Worm (Caenorhabditis elegans) whole organism, young adult: ENCODE measurements around the gene thn-6.
A peak's percentile ranks its signal among the peaks of the same experiment; 100 is the strongest.

Source experiments
- D2030.7 ChIP-seq: fragments of 200-800 bp; sonication (Bioruptor generic); IDR thresholded peaks from 2 replicates; pipeline ENCODE4 v1.3.6; 2022; ENCODE audit warnings: missing genetic modification reagents, missing genetic modification characterization, missing compliant biosample characterization
- F10E7.11 ChIP-seq: sonication (generic microtip); optimal IDR thresholded peaks from 2 replicates; lab custom pipeline; 2017; ENCODE audit warnings: mild to moderate bottlenecking, missing genetic modification characterization, moderate library complexity, missing compliant biosample characterization
- F33H1.4 ChIP-seq: fragments of 200-800 bp; sonication (Bioruptor generic); IDR thresholded peaks from 2 replicates; pipeline ENCODE4 v1.3.6; 2022; ENCODE audit warnings: missing genetic modification reagents, missing genetic modification characterization, missing compliant biosample characterization
- F57A8.1 ChIP-seq: fragments of 200-800 bp; sonication (Bioruptor generic); optimal IDR thresholded peaks from 2 replicates; lab custom pipeline; 2018; ENCODE audit warnings: mild to moderate bottlenecking, missing genetic modification characterization, moderate library complexity, missing compliant biosample characterization
- T26A5.8 ChIP-seq: sonication (generic microtip); optimal IDR thresholded peaks from 2 replicates; lab custom pipeline; 2016; ENCODE audit warnings: missing genetic modification characterization, missing compliant biosample characterization
- Y95B8A.8 ChIP-seq: fragments of 200-800 bp; sonication (Bioruptor generic); IDR thresholded peaks from 2 replicates; pipeline ENCODE4 v1.3.6; 2022; ENCODE audit warnings: missing genetic modification reagents, missing genetic modification characterization, missing compliant biosample characterization
- ama-1 ChIP-seq, 3 experiments: fragments of 150-350 bp in 1 of 3; sonication (generic microtip) in 2 of 3; optimal IDR thresholded peaks; 2 replicates each; lab custom pipeline; 2014 to 2018; ENCODE audit warnings: missing biosample characterization in 2 of 3, missing genetic modification characterization in 2 of 3, missing genetic modification reagents in 2 of 3
- aptf-3 ChIP-seq: fragments of 200-800 bp; sonication (Bioruptor generic); IDR thresholded peaks from 2 replicates; pipeline ENCODE4 v1.3.6; 2022; ENCODE audit warnings: missing genetic modification characterization, missing compliant biosample characterization
- atf-7 ChIP-seq: sonication (generic microtip); optimal IDR thresholded peaks from 2 replicates; lab custom pipeline; 2017; ENCODE audit warnings: mild to moderate bottlenecking, missing genetic modification characterization, missing compliant biosample characterization
- attf-5 ChIP-seq: fragments of 200-800 bp; sonication (Bioruptor generic); optimal IDR thresholded peaks from 2 replicates; lab custom pipeline; 2018; ENCODE audit warnings: mild to moderate bottlenecking, missing genetic modification characterization, missing compliant biosample characterization
- cebp-2 ChIP-seq: fragments of 200-800 bp; sonication (Bioruptor generic); IDR thresholded peaks from 2 replicates; pipeline ENCODE4 v1.3.6; 2022; ENCODE audit warnings: missing genetic modification characterization, missing compliant biosample characterization
- ceh-91 ChIP-seq: fragments of 200-800 bp; sonication (Bioruptor generic); IDR thresholded peaks from 2 replicates; pipeline ENCODE4 v1.3.6; 2022; ENCODE audit warnings: missing genetic modification reagents, missing genetic modification characterization, missing compliant biosample characterization
- efl-1 ChIP-seq: fragments of 150-350 bp; optimal IDR thresholded peaks from 2 replicates; lab custom pipeline; 2014; ENCODE audit warnings: missing biosample characterization, missing genetic modification reagents, missing genetic modification characterization
- him-1 ChIP-seq: sonication (generic microtip); optimal IDR thresholded peaks from 2 replicates; lab custom pipeline; 2016; ENCODE audit warnings: missing genotype, missing genetic modification reagents, missing genetic modification characterization, missing compliant biosample characterization
- hlh-26 ChIP-seq: fragments of 200-800 bp; sonication (Bioruptor generic); conservative IDR thresholded peaks from 2 replicates; pipeline ENCODE4 v1.3.6; 2022; ENCODE audit warnings: missing genetic modification reagents, missing genetic modification characterization, missing compliant biosample characterization
- hmg-1.2 ChIP-seq: fragments of 200-800 bp; sonication (Bioruptor generic); IDR thresholded peaks from 2 replicates; pipeline ENCODE4 v1.3.6; 2022; ENCODE audit warnings: missing genetic modification reagents, missing genetic modification characterization, missing compliant biosample characterization
- lag-1 ChIP-seq: fragments of 200-800 bp; sonication (Bioruptor generic); IDR thresholded peaks from 2 replicates; pipeline ENCODE4 v1.3.6; 2022; ENCODE audit warnings: missing genetic modification reagents, missing genetic modification characterization, missing compliant biosample characterization
- let-526 ChIP-seq: fragments of 200-800 bp; sonication (Bioruptor generic); IDR thresholded peaks from 2 replicates; pipeline ENCODE4 v1.3.6; 2022; ENCODE audit warnings: missing genetic modification reagents, missing genetic modification characterization, missing compliant biosample characterization
- lin-26 ChIP-seq: fragments of 200-800 bp; sonication (Bioruptor generic); IDR thresholded peaks from 2 replicates; pipeline ENCODE4 v1.3.6; 2022; ENCODE audit warnings: missing genetic modification reagents, missing genetic modification characterization, missing compliant biosample characterization
- lin-35 ChIP-seq, 3 experiments: fragments of 150-350 bp in 2 of 3; sonication (generic microtip) in 1 of 3; optimal IDR thresholded peaks; 2 replicates each; lab custom pipeline; 2014 to 2018; ENCODE audit warnings: missing biosample characterization in 3 of 3, missing genetic modification characterization in 3 of 3, missing genetic modification reagents in 3 of 3
- lsl-1 ChIP-seq: fragments of 200-800 bp; sonication (Bioruptor generic); optimal IDR thresholded peaks from 2 replicates; lab custom pipeline; 2018; ENCODE audit warnings: mild to moderate bottlenecking, missing genetic modification characterization, moderate library complexity, missing compliant biosample characterization
- lsy-27 ChIP-seq: sonication (generic microtip); optimal IDR thresholded peaks from 2 replicates; lab custom pipeline; 2017; ENCODE audit warnings: missing genetic modification characterization, mild to moderate bottlenecking, missing compliant biosample characterization, antibody characterized with exemption, missing genotype, borderline replicate concordance; ENCODE audit not compliant: insufficient read depth
- madf-6 ChIP-seq: fragments of 200-800 bp; sonication (Bioruptor generic); IDR thresholded peaks from 2 replicates; pipeline ENCODE4 v1.3.6; 2022; ENCODE audit warnings: missing genetic modification reagents, missing genetic modification characterization, missing compliant biosample characterization
- madf-8 ChIP-seq: fragments of 200-800 bp; sonication (Bioruptor generic); conservative IDR thresholded peaks from 2 replicates; pipeline ENCODE4 v1.3.6; 2022; ENCODE audit warnings: missing genetic modification reagents, missing genetic modification characterization, missing compliant biosample characterization
- mcd-1 ChIP-seq: fragments of 200-800 bp; sonication (Bioruptor generic); IDR thresholded peaks from 2 replicates; pipeline ENCODE4 v1.3.6; 2022; ENCODE audit warnings: missing genetic modification reagents, missing genetic modification characterization, missing compliant biosample characterization
- mxl-1 ChIP-seq: sonication (generic microtip); optimal IDR thresholded peaks from 2 replicates; lab custom pipeline; 2016; ENCODE audit warnings: missing genetic modification characterization, missing compliant biosample characterization
- nhr-120 ChIP-seq: fragments of 200-800 bp; sonication (Bioruptor generic); IDR thresholded peaks from 2 replicates; pipeline ENCODE4 v1.3.6; 2022; ENCODE audit warnings: missing genetic modification characterization, missing compliant biosample characterization
- rec-8 ChIP-seq, 2 experiments: sonication (generic microtip); optimal IDR thresholded peaks; 2 replicates each; lab custom pipeline; 2016; ENCODE audit warnings: mild to moderate bottlenecking in 2 of 2, missing genetic modification characterization in 2 of 2, missing genetic modification reagents in 2 of 2, missing genotype in 2 of 2, missing biosample characterization in 1 of 2, missing compliant biosample characterization in 1 of 2, moderate library complexity in 1 of 2
- sdz-38 ChIP-seq: sonication (generic microtip); optimal IDR thresholded peaks from 2 replicates; lab custom pipeline; 2016; ENCODE audit warnings: missing genotype, missing genetic modification characterization, missing compliant biosample characterization
- snpc-4 ChIP-seq, 5 experiments: fragments of 150-350 bp in 1 of 5; sonication (generic microtip) in 4 of 5; optimal IDR thresholded peaks; 2 replicates each; lab custom pipeline; 2014 to 2018; ENCODE audit warnings: missing genetic modification characterization in 5 of 5, missing biosample characterization in 3 of 5, antibody characterized with exemption in 2 of 5, mild to moderate bottlenecking in 2 of 5, missing compliant biosample characterization in 2 of 5, missing genotype in 2 of 5, moderate library complexity in 2 of 5, missing genetic modification reagents in 1 of 5
- tbp1 ChIP-seq: fragments of 200-800 bp; sonication (Bioruptor generic); optimal IDR thresholded peaks from 2 replicates; lab custom pipeline; 2018; ENCODE audit warnings: mild to moderate bottlenecking, missing genetic modification characterization, missing compliant biosample characterization
- tbx-9 ChIP-seq: sonication (generic microtip); optimal IDR thresholded peaks from 2 replicates; lab custom pipeline; 2016; ENCODE audit warnings: borderline replicate concordance, missing genetic modification characterization, inconsistent platforms, missing compliant biosample characterization
- xnd-1 ChIP-seq: sonication (generic microtip); optimal IDR thresholded peaks from 2 replicates; lab custom pipeline; 2016; ENCODE audit warnings: missing genotype, missing genetic modification reagents, missing genetic modification characterization, missing compliant biosample characterization
- zim-3 ChIP-seq: sonication (generic microtip); optimal IDR thresholded peaks from 2 replicates; lab custom pipeline; 2017; ENCODE audit warnings: mild to moderate bottlenecking, missing genetic modification characterization, moderate library complexity, missing compliant biosample characterization
- ztf-18 ChIP-seq: sonication (generic microtip); optimal IDR thresholded peaks from 2 replicates; lab custom pipeline; 2016; ENCODE audit warnings: missing genotype, mild to moderate bottlenecking, missing genetic modification characterization, missing compliant biosample characterization
- ztf-28 ChIP-seq: fragments of 200-800 bp; sonication (Bioruptor generic); IDR thresholded peaks from 2 replicates; pipeline ENCODE4 v1.3.6; 2022; ENCODE audit warnings: missing genetic modification reagents, missing genetic modification characterization, missing compliant biosample characterization

The thn-6 gene

DNA sequence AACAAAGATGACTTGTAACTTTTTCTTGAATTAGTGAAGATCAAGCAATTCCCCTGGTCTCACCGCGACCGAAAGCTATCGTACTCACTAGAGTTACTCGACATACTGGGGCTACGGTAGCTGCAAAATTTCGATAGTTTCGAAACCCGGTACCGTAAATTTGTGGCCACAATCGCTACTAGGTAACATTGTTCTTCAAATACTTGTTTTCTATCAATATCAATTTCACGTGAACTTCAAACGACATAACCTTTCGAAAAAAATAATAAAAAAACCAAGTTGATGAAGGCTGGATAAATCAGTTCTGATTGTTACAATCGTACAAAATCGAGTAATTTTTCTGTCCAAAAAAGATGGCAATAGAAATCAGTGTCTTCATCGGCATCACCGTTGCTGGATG, 43.8 kb downstream of the thn-6 start, which contains the start of gene F36H12.3 (continued):
- no peak for TF ChIP-seq mxl-1 (tag; lab: Kevin White, UChicago)
- TF ChIP-seq ztf-18 (tag; lab: Kevin White, UChicago) = no peak
- no peak for TF ChIP-seq ama-1 (optimal IDR thresholded peaks at IDR 0.05; lab: Kevin White, UChicago)
- no peak for TF ChIP-seq ama-1 (GFP tag; optimal IDR thresholded peaks at IDR 0.05; lab: Kevin White, UChicago)
- TF ChIP-seq ceh-91 (GFP tag; lab: Robert Waterston, UW) = no peak
- no peak for TF ChIP-seq tbp1 (GFP tag; lab: Kevin White, UChicago)

- TF ChIP-seq nhr-120 (GFP tag; lab: Robert Waterston, UW) = no peak
- no peak for TF ChIP-seq hmg-1.2 (GFP tag; lab: Robert Waterston, UW)
- TF ChIP-seq ztf-28 (GFP tag; lab: Robert Waterston, UW) = no peak
- no peak for TF ChIP-seq lin-26 (GFP tag; lab: Robert Waterston, UW)
Observed at ce11 chrIV:5273385-5273784, 44.7 kb downstream of the thn-6 start.

- TF ChIP-seq F33H1.4 (GFP tag; lab: Robert Waterston, UW) (peak; percentile 78), madf-6 (GFP tag; lab: Robert Waterston, UW) (peak; percentile 52; the same call in 1 of the 2 replicates), efl-1 (GFP tag; lab: Kevin White, UChicago) (peak; percentile 33), mcd-1 (GFP tag; lab: Robert Waterston, UW) (no peak), zim-3 (no peak), lag-1 (GFP tag; lab: Robert Waterston, UW) (no peak), madf-8 (GFP tag; lab: Robert Waterston, UW) (peak; percentile 59), F10E7.11 (no peak), xnd-1 (tag; lab: Kevin White, UChicago) (peak; percentile 31), D2030.7 (GFP tag; lab: Robert Waterston, UW) (no peak), hlh-26 (no peak), snpc-4 (GFP tag; optimal IDR thresholded peaks at IDR 0.05; lab: Kevin White, UChicago) (no peak), snpc-4 (tag; optimal IDR thresholded peaks at IDR 0.05; lab: Kevin White, UChicago) (peak in 3 of 4 experiments; percentile 72 to 74 (median 73)), him-1 (tag; lab: Kevin White, UChicago) (no peak), lsl-1 (peak; percentile 80), lin-35 (GFP tag; optimal IDR thresholded peaks at IDR 0.05; lab: Kevin White, UChicago) (no peak), cebp-2 (no peak)
Observed at ce11 chrIV:5274123-5274581, 45.4 kb downstream of the thn-6 start, which contains the start of gene slfl-4. Gene slfl-4, plus strand, starts transcription at chrIV:5274531.

ce11 chrIV:5277752-5278151, 49.0 kb downstream of the thn-6 start, which contains the start of gene F36H12.17:
Gene F36H12.17, minus strand, starts transcription at chrIV:5277852.
- TF ChIP-seq F57A8.1 (no peak), let-526 (no peak), atf-7 (tag; lab: Kevin White, UChicago) (no peak), lsy-27 (no peak), aptf-3 (GFP tag; lab: Robert Waterston, UW) (no peak), T26A5.8 (no peak), attf-5 (GFP tag; lab: Kevin White, UChicago) (no peak), tbx-9 (no peak), rec-8 (tag; optimal IDR thresholded peaks at IDR 0.05; lab: Kevin White, UChicago) (no peak), Y95B8A.8 (no peak), sdz-38 (no peak)
- TF ChIP-seq, all 124 proteins: peak for 0
